Worm (Caenorhabditis elegans): ENCODE data around the gene unc-105.

Gene unc-105

ce11 chrII:8162120-8162648, 45.9 kb downstream of the unc-105 start, which contains the start of the genes emb-27 and rrf-3 (continued):
- TF ChIP-seq egrh-3 (GFP tag; IDR thresholded peaks at IDR 0.05) (no peak), madf-8 (GFP tag; conservative IDR thresholded peaks at IDR 0.05) (no peak), akir-1 (GFP tag; optimal IDR thresholded peaks at IDR 0.05) (no peak), ceh-79 (tag; optimal IDR thresholded peaks at IDR 0.05) (no peak), Y53F4B.3 (GFP tag; IDR thresholded peaks at IDR 0.05) (no peak), lsl-1 (GFP tag; optimal IDR thresholded peaks at IDR 0.05) (peak; percentile 26), madf-10 (tag; optimal IDR thresholded peaks at IDR 0.05) (no peak), lsy-27 (tag; optimal IDR thresholded peaks at IDR 0.05; ENCODE audit: borderline replicate concordance, insufficient read depth) (no peak), nhr-80 (tag; optimal IDR thresholded peaks at IDR 0.05) (no peak), pbrm-1 (GFP tag; IDR thresholded peaks at IDR 0.05) (no peak), ztf-25 (GFP tag; IDR thresholded peaks at IDR 0.05) (no peak), lin-35 (GFP tag; optimal IDR thresholded peaks at IDR 0.05) (no peak), F55B11.4 (tag; optimal IDR thresholded peaks at IDR 0.05; ENCODE audit: borderline replicate concordance, insufficient read depth) (no peak), ceh-40 (GFP tag; IDR thresholded peaks at IDR 0.05) (no peak), Y67H2A.10 (GFP tag; conservative IDR thresholded peaks at IDR 0.05) (no peak), aptf-2 (GFP tag; conservative IDR thresholded peaks at IDR 0.05) (no peak), ekl-4 (GFP tag; IDR thresholded peaks at IDR 0.05) (no peak), lir-1 (GFP tag; conservative IDR thresholded peaks at IDR 0.05) (no peak), B0035.1 (tag; optimal IDR thresholded peaks at IDR 0.05) (no peak), somi-1 (GFP tag; optimal IDR thresholded peaks at IDR 0.05) (no peak), dpff-1 (tag; optimal IDR thresholded peaks at IDR 0.05) (no peak), mel-28 (tag; optimal IDR thresholded peaks at IDR 0.05; ENCODE audit: borderline replicate concordance) (no peak), nhr-90 (tag; optimal IDR thresholded peaks at IDR 0.05) (no peak), egl-18 (GFP tag; IDR thresholded peaks at IDR 0.05) (no peak), C06A6.2 (GFP tag; conservative IDR thresholded peaks at IDR 0.05) (no peak), K11D2.4 (GFP tag; IDR thresholded peaks at IDR 0.05) (no peak), lin-40 (tag; optimal IDR thresholded peaks at IDR 0.05) (no peak), B0019.2 (GFP tag; conservative IDR thresholded peaks at IDR 0.05) (no peak), pha-4 (tag; optimal IDR thresholded peaks at IDR 0.05) (no peak), C17E4.6 (GFP tag; IDR thresholded peaks at IDR 0.05) (no peak), hlh-26 (GFP tag; conservative IDR thresholded peaks at IDR 0.05) (no peak), lin-26 (GFP tag; IDR thresholded peaks at IDR 0.05) (no peak), bed-2 (GFP tag; IDR thresholded peaks at IDR 0.05) (no peak), attf-5 (GFP tag; optimal IDR thresholded peaks at IDR 0.05) (peak; percentile 83), xnd-1 (tag; optimal IDR thresholded peaks at IDR 0.05) (no peak), B0261.1 (tag; optimal IDR thresholded peaks at IDR 0.05) (no peak), F33H1.4 (GFP tag; IDR thresholded peaks at IDR 0.05) (peak; percentile 35; the same call in 1 of the 2 replicates), ztf-6 (GFP tag; IDR thresholded peaks at IDR 0.05) (no peak)

DNA sequence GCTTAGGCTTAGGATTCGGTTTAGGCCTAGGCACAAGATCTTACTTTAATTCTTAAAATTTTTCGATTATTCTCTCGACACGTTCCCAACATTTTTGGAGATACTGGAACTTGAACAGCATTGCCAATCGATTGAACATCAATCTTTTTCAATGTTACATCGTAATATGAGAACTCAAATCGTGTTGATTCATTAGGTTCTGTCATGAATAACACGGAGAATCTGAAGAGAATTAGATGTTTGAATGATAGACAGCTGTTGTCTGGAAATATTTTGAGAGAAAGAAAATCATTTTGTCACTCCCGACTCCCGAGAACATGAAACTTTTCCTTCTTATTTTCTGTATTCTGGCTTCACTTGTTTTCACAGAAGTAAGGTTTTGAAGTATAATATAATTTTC, 53.0 kb downstream of the unc-105 start, which contains the start of gene T05C12.15:
TSS of gene T05C12.15 (plus strand) at position 301 of the 400 bp plus-strand sequence.
- no peak for TF ChIP-seq ceh-40 (GFP tag; IDR thresholded peaks at IDR 0.05)
- no peak for TF ChIP-seq Y79H2A.3 (GFP tag; conservative IDR thresholded peaks at IDR 0.05)
- no peak for TF ChIP-seq rcor-1 (GFP tag; IDR thresholded peaks at IDR 0.05)
- no peak for TF ChIP-seq snpc-1.1 (tag; optimal IDR thresholded peaks at IDR 0.05; ENCODE audit: insufficient read depth)
- no peak for TF ChIP-seq dpff-1 (tag; optimal IDR thresholded peaks at IDR 0.05)
- TF ChIP-seq sdz-38 (tag; optimal IDR thresholded peaks at IDR 0.05), result no peak
- no peak for TF ChIP-seq F57C9.4 (tag; optimal IDR thresholded peaks at IDR 0.05)
- TF ChIP-seq bed-1 (GFP tag; IDR thresholded peaks at IDR 0.05), result no peak
- TF ChIP-seq let-526 (GFP tag; IDR thresholded peaks at IDR 0.05), result no peak
- no peak for TF ChIP-seq ceh-58 (GFP tag; IDR thresholded peaks at IDR 0.05)
- no peak for TF ChIP-seq madf-10 (tag; optimal IDR thresholded peaks at IDR 0.05)

Data from whole organism, young adult.